Fruit fly (Drosophila melanogaster) S2 (cell line): ENCODE measurements around the gene Idgf3.

Experiments
- CG8478 ChIP-seq: fragments of >200 bp; optimal IDR thresholded peaks from 2 replicates; lab custom pipeline; 2018
- CTCF ChIP-seq, 2 experiments: fragments of >200 bp; optimal IDR thresholded peaks; 2 replicates each; lab custom pipeline; 2018

DNA sequence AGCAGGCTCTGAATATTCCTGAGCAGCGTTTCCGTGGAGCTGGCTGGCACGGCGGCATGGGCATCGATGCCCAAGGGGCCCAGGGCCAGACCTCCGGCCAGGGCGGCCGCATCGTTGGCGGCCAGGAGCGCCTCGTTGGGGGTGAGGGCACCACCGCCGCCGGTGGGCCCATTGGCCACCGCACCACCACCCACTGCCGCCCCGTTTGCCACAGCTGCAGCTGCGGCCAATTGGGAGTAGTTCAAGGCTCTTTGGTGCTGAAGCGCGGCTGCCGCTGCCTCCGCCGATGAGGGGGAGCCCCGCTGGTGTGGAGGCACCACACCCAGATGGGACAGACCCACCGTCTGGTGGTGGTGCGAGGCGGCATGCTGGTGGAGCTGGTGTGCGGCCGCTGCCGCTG, 21.5 kb downstream of the Idgf3 start:
- TF ChIP-seq CTCF (optimal IDR thresholded peaks at IDR 0.05; lab: Kevin White, UChicago) (no peak), CG8478 (lab: Kevin White, UChicago) (no peak)
